Fruit fly (Drosophila melanogaster): ENCODE measurements around the gene CBP.

- no peak for TF ChIP-seq Dfd (GFP tag; optimal IDR thresholded peaks at IDR 0.05)
- TF ChIP-seq br (GFP tag; optimal IDR thresholded peaks at IDR 0.05) = no peak
- no peak for TF ChIP-seq CG9705 (GFP tag; optimal IDR thresholded peaks at IDR 0.05)
- no peak for TF ChIP-seq h (GFP tag; optimal IDR thresholded peaks at IDR 0.05)
- no peak for TF ChIP-seq HLH106 (tag; optimal IDR thresholded peaks at IDR 0.05)
- TF ChIP-seq Abd-B (GFP tag; optimal IDR thresholded peaks at IDR 0.05) = no peak
- no peak for TF ChIP-seq Myc (optimal IDR thresholded peaks at IDR 0.05)
- TF ChIP-seq CG32264 (GFP tag; optimal IDR thresholded peaks at IDR 0.05) = no peak
- no peak for TF ChIP-seq jim (GFP tag; optimal IDR thresholded peaks at IDR 0.05)
- TF ChIP-seq usp (GFP tag; optimal IDR thresholded peaks at IDR 0.05) = no peak
- TF ChIP-seq Hr78 (GFP tag; optimal IDR thresholded peaks at IDR 0.05) = no peak
- no peak for TF ChIP-seq pan (optimal IDR thresholded peaks at IDR 0.05)
Measured at dm6 chrX:7332091-7332490, 5.1 kb upstream of the CBP start, which contains the start of gene CG42780.

Data from whole organism, wandering third instar larva.